Worm (Caenorhabditis elegans): Measurements from ENCODE around the gene K04C2.5.

K04C2.5 gene

ce11 chrIII:6895677-6896076 is 4.2 kb upstream of the K04C2.5 start:
- no peak for TF ChIP-seq zag-1 (tag; optimal IDR thresholded peaks at IDR 0.05)
- TF ChIP-seq pha-4 (tag; optimal IDR thresholded peaks at IDR 0.05): peak; percentile 18
- TF ChIP-seq tbx-2 (tag; optimal IDR thresholded peaks at IDR 0.05): no peak
- TF ChIP-seq ama-1 (optimal IDR thresholded peaks at IDR 0.05): no peak
- no peak for TF ChIP-seq nhr-43 (tag; optimal IDR thresholded peaks at IDR 0.05; ENCODE audit: poor library complexity, severe bottlenecking)
- no peak for TF ChIP-seq aly-2 (tag; optimal IDR thresholded peaks at IDR 0.05)
- no peak for TF ChIP-seq nhr-23 (tag; optimal IDR thresholded peaks at IDR 0.05)
- no peak for TF ChIP-seq daf-12 (tag; optimal IDR thresholded peaks at IDR 0.05)

DNA sequence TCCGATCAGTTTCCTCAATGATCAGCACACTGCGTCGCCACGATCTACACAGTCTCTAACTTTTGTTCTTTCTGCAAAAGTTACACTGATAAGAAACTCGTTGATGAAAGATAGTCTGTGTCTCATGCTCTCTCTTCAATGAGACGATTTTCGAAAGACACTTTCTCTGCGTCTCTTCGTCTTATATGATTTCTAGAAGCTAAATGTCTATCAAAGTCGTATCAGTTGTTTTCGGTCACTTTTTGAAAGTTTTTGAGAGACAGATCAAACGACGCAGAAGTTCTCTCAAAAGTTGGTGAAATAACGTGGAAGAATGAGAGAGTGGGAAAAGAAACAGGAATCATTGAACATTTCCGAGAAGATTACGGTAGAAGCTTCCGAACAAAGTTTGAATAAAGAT is 3.7 kb upstream of the K04C2.5 start:
- peak; percentile 13 for TF ChIP-seq nhr-25 (tag; optimal IDR thresholded peaks at IDR 0.05)
- no peak for TF ChIP-seq nhr-12 (tag; optimal IDR thresholded peaks at IDR 0.05)
- no peak for TF ChIP-seq nhr-11 (tag; optimal IDR thresholded peaks at IDR 0.05)
- peak; percentile 19 for TF ChIP-seq nhr-76 (tag; optimal IDR thresholded peaks at IDR 0.05)
- no peak for TF ChIP-seq nhr-67 (tag; optimal IDR thresholded peaks at IDR 0.05)
- peak; percentile 19 for TF ChIP-seq unc-62 (GFP tag; optimal IDR thresholded peaks at IDR 0.05)
- TF ChIP-seq fkh-10 (GFP tag; optimal IDR thresholded peaks at IDR 0.05): no peak
- TF ChIP-seq ZK546.5 (tag; optimal IDR thresholded peaks at IDR 0.05): no peak
- peak; percentile 56 for TF ChIP-seq egl-27 (tag; optimal IDR thresholded peaks at IDR 0.05)
- peak; percentile 53 for TF ChIP-seq ceh-28 (tag; optimal IDR thresholded peaks at IDR 0.05)
- TF ChIP-seq elt-2 (tag; optimal IDR thresholded peaks at IDR 0.05): peak; percentile 83
- peak; percentile 79 for TF ChIP-seq pqm-1 (tag; optimal IDR thresholded peaks at IDR 0.05)
- TF ChIP-seq R02D3.7 (tag; optimal IDR thresholded peaks at IDR 0.05): peak; percentile 57
- TF ChIP-seq mml-1 (tag; optimal IDR thresholded peaks at IDR 0.05): peak; percentile 28
- peak; percentile 71 for TF ChIP-seq nfya-1 (tag; optimal IDR thresholded peaks at IDR 0.05; ENCODE audit: insufficient read depth)
- TF ChIP-seq nhr-43 (tag; optimal IDR thresholded peaks at IDR 0.05; ENCODE audit: poor library complexity, severe bottlenecking): peak; percentile 64
- no peak for TF ChIP-seq nhr-237 (tag; optimal IDR thresholded peaks at IDR 0.05)
- peak; percentile 30 for TF ChIP-seq lin-15B (tag; optimal IDR thresholded peaks at IDR 0.05)
- peak; percentile 41 to 84 (median 77) for TF ChIP-seq elt-3 (tag; optimal IDR thresholded peaks at IDR 0.05)
- peak; percentile 31 for TF ChIP-seq ama-1 (optimal IDR thresholded peaks at IDR 0.05)
- no peak for TF ChIP-seq tbx-2 (tag; optimal IDR thresholded peaks at IDR 0.05)
- TF ChIP-seq nhr-23 (tag; optimal IDR thresholded peaks at IDR 0.05): peak; percentile 84
- no peak for TF ChIP-seq daf-12 (tag; optimal IDR thresholded peaks at IDR 0.05)

ce11 chrIII:6888999-6889824 is 2.2 kb downstream of the K04C2.5 start, which contains the start of the genes brd-1 and K04C2.2:
brd-1 (minus strand) TSS chrIII:6889504.
K04C2.2 (plus strand) TSS chrIII:6889774.
- TF ChIP-seq daf-12 (tag; optimal IDR thresholded peaks at IDR 0.05): no peak
- TF ChIP-seq ceh-9 (tag; optimal IDR thresholded peaks at IDR 0.05): no peak
- TF ChIP-seq nhr-76 (tag; optimal IDR thresholded peaks at IDR 0.05): no peak
- no peak for TF ChIP-seq ceh-82 (tag; optimal IDR thresholded peaks at IDR 0.05)
- no peak for TF ChIP-seq zag-1 (tag; optimal IDR thresholded peaks at IDR 0.05)
- no peak for TF ChIP-seq unc-39 (tag; optimal IDR thresholded peaks at IDR 0.05)
- no peak for TF ChIP-seq elt-3 (tag; optimal IDR thresholded peaks at IDR 0.05)
- no peak for TF ChIP-seq mml-1 (tag; optimal IDR thresholded peaks at IDR 0.05)
- no peak for TF ChIP-seq unc-62 (GFP tag; optimal IDR thresholded peaks at IDR 0.05)
- no peak for TF ChIP-seq ceh-28 (tag; optimal IDR thresholded peaks at IDR 0.05)
- TF ChIP-seq mdl-1 (tag; optimal IDR thresholded peaks at IDR 0.05): no peak
- TF ChIP-seq lsy-12 (tag; optimal IDR thresholded peaks at IDR 0.05): no peak
- TF ChIP-seq nfya-1 (tag; optimal IDR thresholded peaks at IDR 0.05; ENCODE audit: insufficient read depth): peak; percentile 18
- TF ChIP-seq sea-2 (GFP tag; optimal IDR thresholded peaks at IDR 0.05): no peak
- TF ChIP-seq skn-1 (tag; optimal IDR thresholded peaks at IDR 0.05): no peak
- TF ChIP-seq elt-2 (tag; optimal IDR thresholded peaks at IDR 0.05): no peak
- TF ChIP-seq pha-4 (tag; optimal IDR thresholded peaks at IDR 0.05): peak; percentile 35
- TF ChIP-seq nhr-23 (tag; optimal IDR thresholded peaks at IDR 0.05): peak; percentile 11
- TF ChIP-seq lin-15B (tag; optimal IDR thresholded peaks at IDR 0.05): no peak
- TF ChIP-seq elt-1 (tag; optimal IDR thresholded peaks at IDR 0.05): no peak
- no peak for TF ChIP-seq ceh-16 (tag; optimal IDR thresholded peaks at IDR 0.05)
- peak; percentile 21 for TF ChIP-seq hmg-11 (tag; optimal IDR thresholded peaks at IDR 0.05)
- TF ChIP-seq nhr-237 (tag; optimal IDR thresholded peaks at IDR 0.05): no peak
- TF ChIP-seq fkh-2 (tag; optimal IDR thresholded peaks at IDR 0.05): no peak
- TF ChIP-seq lin-39 (tag; optimal IDR thresholded peaks at IDR 0.05): no peak
- no peak for TF ChIP-seq nhr-12 (tag; optimal IDR thresholded peaks at IDR 0.05)
- TF ChIP-seq ztf-4 (tag; optimal IDR thresholded peaks at IDR 0.05): no peak
- TF ChIP-seq eor-1 (tag; optimal IDR thresholded peaks at IDR 0.05): no peak
